Worm (Caenorhabditis elegans) whole organism, young adult: ENCODE results near the gene srw-2.

Source experiments
- B0261.1 ChIP-seq: sonication (generic microtip); optimal IDR thresholded peaks from 2 replicates; lab custom pipeline; 2016; ENCODE audit warnings: mild to moderate bottlenecking, missing genetic modification characterization, moderate library complexity, missing compliant biosample characterization
- F37B4.10 ChIP-seq: fragments of 200-800 bp; sonication (Bioruptor generic); IDR thresholded peaks from 2 replicates; pipeline ENCODE4 v1.3.6; 2022; ENCODE audit warnings: missing genetic modification characterization, missing compliant biosample characterization
- F49E8.2 ChIP-seq: sonication (generic microtip); optimal IDR thresholded peaks from 3 replicates; lab custom pipeline; 2017; ENCODE audit warnings: missing genetic modification characterization, mild to moderate bottlenecking, missing compliant biosample characterization, antibody characterized with exemption, moderate library complexity; ENCODE audit not compliant: insufficient read depth
- K11D2.4 ChIP-seq: fragments of 200-800 bp; sonication (Bioruptor generic); IDR thresholded peaks from 2 replicates; pipeline ENCODE4 v1.3.6; 2022; ENCODE audit warnings: missing genetic modification reagents, missing genetic modification characterization, missing compliant biosample characterization
- Y56A3A.18 ChIP-seq: fragments of 200-800 bp; sonication (Bioruptor generic); IDR thresholded peaks from 2 replicates; pipeline ENCODE4 v1.3.6; 2022; ENCODE audit warnings: missing genetic modification reagents, missing genetic modification characterization, missing compliant biosample characterization
- Y67H2A.10 ChIP-seq: fragments of 200-800 bp; sonication (Bioruptor generic); conservative IDR thresholded peaks from 2 replicates; pipeline ENCODE4 v1.3.6; 2022; ENCODE audit warnings: missing genetic modification reagents, missing genetic modification characterization, missing compliant biosample characterization
- akir-1 ChIP-seq: fragments of 200-800 bp; sonication (Bioruptor generic); optimal IDR thresholded peaks from 2 replicates; lab custom pipeline; 2018; ENCODE audit warnings: mild to moderate bottlenecking, missing genetic modification characterization, moderate library complexity, missing compliant biosample characterization
- ama-1 ChIP-seq, 3 experiments: fragments of 150-350 bp in 1 of 3; sonication (generic microtip) in 2 of 3; optimal IDR thresholded peaks; 2 replicates each; lab custom pipeline; 2014 to 2018; ENCODE audit warnings: missing biosample characterization in 2 of 3, missing genetic modification characterization in 2 of 3, missing genetic modification reagents in 2 of 3
- atf-7 ChIP-seq: sonication (generic microtip); optimal IDR thresholded peaks from 2 replicates; lab custom pipeline; 2017; ENCODE audit warnings: mild to moderate bottlenecking, missing genetic modification characterization, missing compliant biosample characterization
- athp-1 ChIP-seq: sonication (generic microtip); optimal IDR thresholded peaks from 2 replicates; lab custom pipeline; 2017; ENCODE audit warnings: mild to moderate bottlenecking, missing genetic modification characterization, missing compliant biosample characterization
- attf-3 ChIP-seq: fragments of 200-800 bp; sonication (Bioruptor generic); conservative IDR thresholded peaks from 2 replicates; pipeline ENCODE4 v1.3.6; 2022; ENCODE audit warnings: missing genetic modification reagents, missing genetic modification characterization, missing compliant biosample characterization
- ccch-3 ChIP-seq: fragments of 200-800 bp; sonication (Bioruptor generic); optimal IDR thresholded peaks from 2 replicates; lab custom pipeline; 2018; ENCODE audit warnings: mild to moderate bottlenecking, missing genetic modification characterization, missing compliant biosample characterization
- ceh-100 ChIP-seq: fragments of 200-800 bp; sonication (Bioruptor generic); IDR thresholded peaks from 2 replicates; pipeline ENCODE4 v1.3.6; 2022; ENCODE audit warnings: missing genetic modification reagents, missing genetic modification characterization, missing compliant biosample characterization
- ceh-79 ChIP-seq: sonication (generic microtip); optimal IDR thresholded peaks from 2 replicates; lab custom pipeline; 2017; ENCODE audit warnings: mild to moderate bottlenecking, missing genetic modification characterization, missing compliant biosample characterization
- die-1 ChIP-seq: sonication (generic microtip); optimal IDR thresholded peaks from 2 replicates; lab custom pipeline; 2016; ENCODE audit warnings: missing genotype, mild to moderate bottlenecking, missing genetic modification characterization, missing compliant biosample characterization
- dpff-1 ChIP-seq: sonication (generic microtip); optimal IDR thresholded peaks from 2 replicates; lab custom pipeline; 2017; ENCODE audit warnings: mild to moderate bottlenecking, missing genetic modification characterization, missing compliant biosample characterization
- egl-18 ChIP-seq: fragments of 200-800 bp; sonication (Bioruptor generic); IDR thresholded peaks from 2 replicates; pipeline ENCODE4 v1.3.6; 2022; ENCODE audit warnings: missing genetic modification reagents, missing genetic modification characterization, missing compliant biosample characterization
- ekl-4 ChIP-seq: fragments of 200-800 bp; sonication (Bioruptor generic); IDR thresholded peaks from 2 replicates; pipeline ENCODE4 v1.3.6; 2022; ENCODE audit warnings: missing genetic modification reagents, missing genetic modification characterization, missing compliant biosample characterization
- ets-4 ChIP-seq: fragments of 200-800 bp; sonication (Bioruptor generic); optimal IDR thresholded peaks from 2 replicates; lab custom pipeline; 2018; ENCODE audit warnings: mild to moderate bottlenecking, missing genetic modification characterization, missing compliant biosample characterization
- hmg-1.2 ChIP-seq: fragments of 200-800 bp; sonication (Bioruptor generic); IDR thresholded peaks from 2 replicates; pipeline ENCODE4 v1.3.6; 2022; ENCODE audit warnings: missing genetic modification reagents, missing genetic modification characterization, missing compliant biosample characterization
- lin-40 ChIP-seq: sonication (generic microtip); optimal IDR thresholded peaks from 2 replicates; lab custom pipeline; 2016; ENCODE audit warnings: missing genetic modification characterization, mild to moderate bottlenecking, missing compliant biosample characterization, missing genotype, missing genetic modification reagents
- lir-1 ChIP-seq: fragments of 200-800 bp; sonication (Bioruptor generic); conservative IDR thresholded peaks from 2 replicates; pipeline ENCODE4 v1.3.6; 2022; ENCODE audit warnings: missing genetic modification reagents, missing genetic modification characterization, missing compliant biosample characterization
- lsy-27 ChIP-seq: sonication (generic microtip); optimal IDR thresholded peaks from 2 replicates; lab custom pipeline; 2017; ENCODE audit warnings: missing genetic modification characterization, mild to moderate bottlenecking, missing compliant biosample characterization, antibody characterized with exemption, missing genotype, borderline replicate concordance; ENCODE audit not compliant: insufficient read depth
- madf-10 ChIP-seq: sonication (generic microtip); optimal IDR thresholded peaks from 2 replicates; lab custom pipeline; 2016; ENCODE audit warnings: mild to moderate bottlenecking, missing genetic modification characterization, missing compliant biosample characterization
- mel-28 ChIP-seq: sonication (generic microtip); optimal IDR thresholded peaks from 2 replicates; lab custom pipeline; 2016; ENCODE audit warnings: borderline replicate concordance, mild to moderate bottlenecking, missing genetic modification characterization, missing compliant biosample characterization
- nfya-1 ChIP-seq: sonication (generic microtip); optimal IDR thresholded peaks from 2 replicates; lab custom pipeline; 2017; ENCODE audit warnings: antibody characterized with exemption, missing compliant biosample characterization, missing genetic modification characterization, borderline replicate concordance; ENCODE audit not compliant: insufficient read depth
- nfya-2 ChIP-seq: fragments of 200-800 bp; sonication (Bioruptor generic); IDR thresholded peaks from 2 replicates; pipeline ENCODE4 v1.3.6; 2022; ENCODE audit warnings: missing genetic modification reagents, missing genetic modification characterization, missing compliant biosample characterization
- nfyb-1 ChIP-seq: fragments of 200-800 bp; sonication (Bioruptor generic); IDR thresholded peaks from 2 replicates; pipeline ENCODE4 v1.3.6; 2022; ENCODE audit warnings: missing genetic modification reagents, missing genetic modification characterization, missing compliant biosample characterization
- nhr-120 ChIP-seq: fragments of 200-800 bp; sonication (Bioruptor generic); IDR thresholded peaks from 2 replicates; pipeline ENCODE4 v1.3.6; 2022; ENCODE audit warnings: missing genetic modification characterization, missing compliant biosample characterization
- nhr-179 ChIP-seq: sonication (generic microtip); optimal IDR thresholded peaks from 2 replicates; lab custom pipeline; 2016; ENCODE audit warnings: mild to moderate bottlenecking, missing genetic modification characterization, missing compliant biosample characterization
- nhr-27 ChIP-seq: fragments of 200-800 bp; sonication (Bioruptor generic); optimal IDR thresholded peaks from 2 replicates; lab custom pipeline; 2018; ENCODE audit warnings: mild to moderate bottlenecking, missing genetic modification characterization, moderate library complexity, missing compliant biosample characterization
- pha-4 ChIP-seq: fragments of 150-350 bp; sonication (generic microtip); optimal IDR thresholded peaks from 2 replicates; lab custom pipeline; 2014; ENCODE audit warnings: missing biosample characterization, missing genetic modification reagents, missing genetic modification characterization
- rcor-1 ChIP-seq: fragments of 200-800 bp; sonication (Bioruptor generic); IDR thresholded peaks from 2 replicates; pipeline ENCODE4 v1.3.6; 2022; ENCODE audit warnings: missing genetic modification reagents, missing genetic modification characterization, missing compliant biosample characterization
- sea-2 ChIP-seq: fragments of 200-800 bp; sonication (Bioruptor generic); IDR thresholded peaks from 2 replicates; pipeline ENCODE4 v1.3.6; 2022; ENCODE audit warnings: missing genetic modification characterization, missing compliant biosample characterization
- snpc-4 ChIP-seq, 5 experiments: fragments of 150-350 bp in 1 of 5; sonication (generic microtip) in 4 of 5; optimal IDR thresholded peaks; 2 replicates each; lab custom pipeline; 2014 to 2018; ENCODE audit warnings: missing genetic modification characterization in 5 of 5, missing biosample characterization in 3 of 5, antibody characterized with exemption in 2 of 5, mild to moderate bottlenecking in 2 of 5, missing compliant biosample characterization in 2 of 5, missing genotype in 2 of 5, moderate library complexity in 2 of 5, missing genetic modification reagents in 1 of 5
- somi-1 ChIP-seq: fragments of 200-800 bp; sonication (Bioruptor generic); optimal IDR thresholded peaks from 2 replicates; lab custom pipeline; 2018; ENCODE audit warnings: mild to moderate bottlenecking, missing genetic modification characterization, missing compliant biosample characterization
- sptf-2 ChIP-seq: fragments of 200-800 bp; sonication (Bioruptor generic); optimal IDR thresholded peaks from 2 replicates; lab custom pipeline; 2018; ENCODE audit warnings: mild to moderate bottlenecking, missing genetic modification characterization, missing compliant biosample characterization
- unc-130 ChIP-seq: sonication (generic microtip); optimal IDR thresholded peaks from 2 replicates; lab custom pipeline; 2016; ENCODE audit warnings: missing genetic modification reagents, missing genetic modification characterization, missing compliant biosample characterization
- xnd-1 ChIP-seq: sonication (generic microtip); optimal IDR thresholded peaks from 2 replicates; lab custom pipeline; 2016; ENCODE audit warnings: missing genotype, missing genetic modification reagents, missing genetic modification characterization, missing compliant biosample characterization
- zfh-2 ChIP-seq: fragments of 200-800 bp; sonication (Bioruptor generic); conservative IDR thresholded peaks from 2 replicates; pipeline ENCODE4 v1.3.6; 2022; ENCODE audit warnings: missing genetic modification reagents, missing genetic modification characterization, missing compliant biosample characterization
- ztf-18 ChIP-seq: sonication (generic microtip); optimal IDR thresholded peaks from 2 replicates; lab custom pipeline; 2016; ENCODE audit warnings: missing genotype, mild to moderate bottlenecking, missing genetic modification characterization, missing compliant biosample characterization
- ztf-26 ChIP-seq: sonication (generic microtip); optimal IDR thresholded peaks from 2 replicates; lab custom pipeline; 2017; ENCODE audit warnings: missing genetic modification characterization, missing compliant biosample characterization
- ztf-28 ChIP-seq: fragments of 200-800 bp; sonication (Bioruptor generic); IDR thresholded peaks from 2 replicates; pipeline ENCODE4 v1.3.6; 2022; ENCODE audit warnings: missing genetic modification reagents, missing genetic modification characterization, missing compliant biosample characterization
- ztf-3 ChIP-seq: fragments of 200-800 bp; sonication (Bioruptor generic); optimal IDR thresholded peaks from 2 replicates; lab custom pipeline; 2018; ENCODE audit warnings: mild to moderate bottlenecking, missing genetic modification characterization, missing compliant biosample characterization

The srw-2 gene

DNA sequence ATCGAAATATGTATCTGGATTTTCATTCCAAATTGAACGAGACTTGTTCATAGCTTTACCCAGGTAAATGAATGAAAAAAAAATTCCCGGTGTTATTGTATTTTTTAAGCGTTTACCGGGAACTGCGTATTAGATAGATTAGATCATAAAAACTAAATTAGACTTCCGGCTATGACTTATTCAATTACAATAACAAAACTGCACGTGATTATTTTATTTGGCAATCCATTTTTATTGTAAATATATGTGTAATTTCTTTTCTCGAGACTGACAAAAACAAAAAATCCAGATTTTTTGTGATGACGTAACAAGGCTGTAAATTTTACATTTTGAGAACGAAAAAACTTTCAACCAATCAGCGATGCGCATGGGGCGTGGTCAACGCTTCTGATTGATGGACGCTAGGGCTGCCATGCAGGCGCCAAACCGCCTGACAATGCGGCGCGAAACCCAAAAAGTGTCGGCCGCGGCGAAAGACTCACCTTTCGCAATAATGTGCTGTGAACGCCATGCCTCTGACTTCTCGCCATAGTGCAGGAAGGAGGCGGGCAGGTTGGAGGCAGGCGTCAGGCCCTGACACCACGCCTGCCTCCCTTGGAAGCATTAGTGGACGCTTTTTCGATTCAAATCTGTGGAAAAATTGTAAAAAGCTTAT lies 8.9 kb upstream of the srw-2 start, which contains the start of gene srh-36:
Gene srh-36 (minus strand): TSS at position 51 of the 655 bp plus-strand sequence.
- TF ChIP-seq ets-4 (no peak), nfya-2 (GFP tag; lab: Robert Waterston, UW) (no peak), nfyb-1 (GFP tag; lab: Robert Waterston, UW) (peak; percentile 53; the same call in 1 of the 2 replicates), F49E8.2 (no peak), egl-18 (GFP tag; lab: Robert Waterston, UW) (no peak), ekl-4 (GFP tag; lab: Robert Waterston, UW) (no peak), ccch-3 (no peak), nhr-179 (no peak), die-1 (tag; lab: Kevin White, UChicago) (no peak), lir-1 (GFP tag; lab: Robert Waterston, UW) (no peak), lsy-27 (tag; lab: Kevin White, UChicago) (no peak), snpc-4 (GFP tag; optimal IDR thresholded peaks at IDR 0.05; lab: Kevin White, UChicago) (no peak), snpc-4 (tag; optimal IDR thresholded peaks at IDR 0.05; lab: Kevin White, UChicago) (peak in 1 of 4 experiments; percentile 53), ztf-18 (no peak), ama-1 (optimal IDR thresholded peaks at IDR 0.05; lab: Kevin White, UChicago) (no peak), ama-1 (GFP tag; optimal IDR thresholded peaks at IDR 0.05; lab: Kevin White, UChicago) (no peak), atf-7 (tag; lab: Kevin White, UChicago) (no peak), zfh-2 (GFP tag; lab: Robert Waterston, UW) (peak; percentile 81), nhr-27 (tag; lab: Kevin White, UChicago) (no peak), ztf-26 (tag; lab: Kevin White, UChicago) (no peak), akir-1 (no peak), ceh-100 (no peak), ztf-3 (GFP tag; lab: Kevin White, UChicago) (no peak), ztf-28 (GFP tag; lab: Robert Waterston, UW) (0 out of 2 replicates have a peak, but pooled peaks have one; percentile 56), mel-28 (tag; lab: Kevin White, UChicago) (no peak), unc-130 (no peak), rcor-1 (GFP tag; lab: Robert Waterston, UW) (no peak), K11D2.4 (no peak), sea-2 (GFP tag; lab: Robert Waterston, UW) (no peak), xnd-1 (tag; lab: Kevin White, UChicago) (no peak), hmg-1.2 (GFP tag; lab: Robert Waterston, UW) (no peak), B0261.1 (no peak), nfya-1 (tag; lab: Kevin White, UChicago) (no peak)

DNA sequence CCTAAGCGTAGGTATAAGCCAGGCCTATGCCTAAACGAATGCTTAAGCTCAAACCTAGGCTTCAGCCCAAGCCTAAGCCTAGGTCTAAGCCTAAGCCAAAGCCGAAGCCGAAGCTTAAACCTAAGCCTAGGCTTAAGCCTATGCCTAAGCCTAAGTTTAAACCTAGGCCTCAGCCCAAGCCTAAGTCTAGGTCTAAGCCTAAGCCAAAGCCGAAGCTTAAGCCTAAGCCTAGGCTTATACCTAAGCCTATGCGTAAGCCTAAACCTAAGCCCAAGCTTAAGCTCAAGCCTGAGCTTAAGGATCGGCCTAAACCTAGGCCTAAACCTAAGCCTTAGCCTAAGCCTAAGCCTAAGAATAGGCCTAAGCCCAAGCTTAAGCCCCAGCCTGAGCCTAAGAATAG lies 4.7 kb upstream of the srw-2 start:
- TF ChIP-seq nfya-2 (GFP tag; lab: Robert Waterston, UW): no peak
- no peak for TF ChIP-seq attf-3 (GFP tag; lab: Robert Waterston, UW)
- no peak for TF ChIP-seq ceh-79 (tag; lab: Kevin White, UChicago)
- TF ChIP-seq F37B4.10 (GFP tag; lab: Robert Waterston, UW): no peak
- TF ChIP-seq nfya-1 (tag; lab: Kevin White, UChicago): no peak
- no peak for TF ChIP-seq Y67H2A.10 (GFP tag; lab: Robert Waterston, UW)
- no peak for TF ChIP-seq athp-1 (tag; lab: Kevin White, UChicago)
- no peak for TF ChIP-seq somi-1 (GFP tag; lab: Kevin White, UChicago)
- TF ChIP-seq pha-4: no peak
- TF ChIP-seq snpc-4 (GFP tag; optimal IDR thresholded peaks at IDR 0.05; lab: Kevin White, UChicago): no peak
- no peak for TF ChIP-seq snpc-4 (tag; optimal IDR thresholded peaks at IDR 0.05; lab: Kevin White, UChicago)
- no peak for TF ChIP-seq sptf-2
- no peak for TF ChIP-seq lin-40 (tag; lab: Kevin White, UChicago)
- no peak for TF ChIP-seq madf-10 (tag; lab: Kevin White, UChicago)
- TF ChIP-seq ztf-28 (GFP tag; lab: Robert Waterston, UW): no peak
- TF ChIP-seq Y56A3A.18: no peak
- no peak for TF ChIP-seq dpff-1
- no peak for TF ChIP-seq nhr-120 (GFP tag; lab: Robert Waterston, UW)
- no peak for TF ChIP-seq F49E8.2
